Fruit fly (Drosophila melanogaster) whole organism, embryonic: Measurements from ENCODE around the gene CG13605.
A peak's percentile ranks its signal among the peaks of the same experiment; 100 is the strongest.

ENCODE experiments used
- Ada2b ChIP-seq: fragments of 200-800 bp; sonication (Bioruptor generic); IDR thresholded peaks from 2 replicates; pipeline ENCODE4 v1.3.6; 2022; ENCODE audit warnings: missing biosample characterization, missing genetic modification characterization
- Atf3 ChIP-seq: fragments of 200-800 bp; sonication (Bioruptor generic); optimal IDR thresholded peaks from 3 replicates; lab custom pipeline; 2016; ENCODE audit warnings: missing biosample characterization, missing genetic modification characterization
- Blimp-1 ChIP-seq: fragments of 200-800 bp; sonication (Bioruptor generic); optimal IDR thresholded peaks from 3 replicates; lab custom pipeline; 2018; ENCODE audit warnings: missing biosample characterization, missing genetic modification characterization, mild to moderate bottlenecking, moderate library complexity, missing genetic modification reagents
- CG11398 ChIP-seq: fragments of 200-800 bp; sonication (Bioruptor generic); optimal IDR thresholded peaks from 2 replicates; lab custom pipeline; 2016; ENCODE audit warnings: missing biosample characterization, missing genetic modification characterization
- CG11504 ChIP-seq: fragments of 200-800 bp; sonication (Bioruptor generic); optimal IDR thresholded peaks from 3 replicates; lab custom pipeline; 2019; ENCODE audit warnings: missing biosample characterization, mild to moderate bottlenecking, missing genetic modification characterization, moderate library complexity
- CG12299 ChIP-seq: fragments of 200-800 bp; sonication (Bioruptor generic); optimal IDR thresholded peaks from 2 replicates; lab custom pipeline; 2018; ENCODE audit warnings: missing biosample characterization, mild to moderate bottlenecking, missing genetic modification characterization
- CG17359 ChIP-seq: fragments of 200-800 bp; sonication (Bioruptor generic); optimal IDR thresholded peaks from 3 replicates; lab custom pipeline; 2018; ENCODE audit warnings: missing biosample characterization, mild to moderate bottlenecking, missing genetic modification characterization, moderate library complexity
- CG17802 ChIP-seq: fragments of 200-800 bp; sonication (Bioruptor generic); optimal IDR thresholded peaks from 2 replicates; lab custom pipeline; 2018; ENCODE audit warnings: missing biosample characterization, mild to moderate bottlenecking, missing genetic modification characterization, moderate library complexity
- CG2129 ChIP-seq: fragments of 200-800 bp; sonication (Bioruptor generic); IDR thresholded peaks from 2 replicates; pipeline ENCODE4 v1.3.6; 2022; ENCODE audit warnings: missing biosample characterization, missing genetic modification characterization; ENCODE audit not compliant: partially characterized antibody
- CG33213 ChIP-seq: fragments of 200-800 bp; sonication (Bioruptor generic); optimal IDR thresholded peaks from 3 replicates; lab custom pipeline; 2016; ENCODE audit warnings: missing biosample characterization, missing genetic modification characterization
- CG43689 ChIP-seq: fragments of 200-800 bp; sonication (Bioruptor generic); IDR thresholded peaks from 2 replicates; pipeline ENCODE4 v1.3.6; 2022; ENCODE audit warnings: missing biosample characterization, missing genetic modification characterization
- CG4820 ChIP-seq: fragments of 200-800 bp; sonication (Bioruptor generic); optimal IDR thresholded peaks from 3 replicates; lab custom pipeline; 2016; ENCODE audit warnings: missing biosample characterization, missing genetic modification characterization
- CG5180 ChIP-seq: fragments of 200-800 bp; sonication (Bioruptor generic); optimal IDR thresholded peaks from 3 replicates; lab custom pipeline; 2017; ENCODE audit warnings: missing biosample characterization, missing genetic modification characterization, mild to moderate bottlenecking, moderate library complexity, missing genetic modification reagents
- CG6254 ChIP-seq: fragments of 200-800 bp; sonication (Bioruptor generic); optimal IDR thresholded peaks from 3 replicates; lab custom pipeline; 2017; ENCODE audit warnings: mild to moderate bottlenecking, missing biosample characterization, missing genetic modification reagents, missing genetic modification characterization
- CG6765 ChIP-seq: fragments of 200-800 bp; sonication (Bioruptor generic); optimal IDR thresholded peaks from 3 replicates; lab custom pipeline; 2017; ENCODE audit warnings: missing biosample characterization, mild to moderate bottlenecking, missing genetic modification characterization
- CG6854 ChIP-seq: fragments of 200-800 bp; sonication (Bioruptor generic); optimal IDR thresholded peaks from 3 replicates; lab custom pipeline; 2017; ENCODE audit warnings: missing biosample characterization, mild to moderate bottlenecking, missing genetic modification characterization
- CG7963 ChIP-seq: fragments of 200-800 bp; sonication (Bioruptor generic); IDR thresholded peaks from 3 replicates; pipeline ENCODE4 v1.3.6; 2022; ENCODE audit warnings: missing biosample characterization, missing genetic modification characterization; ENCODE audit not compliant: partially characterized antibody
- CG8359 ChIP-seq: fragments of 200-800 bp; sonication (Bioruptor generic); optimal IDR thresholded peaks from 2 replicates; lab custom pipeline; 2017; ENCODE audit warnings: missing biosample characterization, mild to moderate bottlenecking, missing genetic modification characterization, borderline replicate concordance
- CG8388 ChIP-seq: fragments of 200-800 bp; sonication (Bioruptor generic); optimal IDR thresholded peaks from 2 replicates; lab custom pipeline; 2019; ENCODE audit warnings: missing biosample characterization, mild to moderate bottlenecking, missing genetic modification characterization, moderate library complexity
- CG9876 ChIP-seq: fragments of 200-800 bp; sonication (Bioruptor generic); optimal IDR thresholded peaks from 2 replicates; lab custom pipeline; 2016; ENCODE audit warnings: missing biosample characterization, missing genetic modification characterization
- D ChIP-seq, 2 experiments: fragments of 200-800 bp in 1 of 2; fragments of >200 bp in 1 of 2; sonication (Bioruptor generic) in 1 of 2; optimal IDR thresholded peaks; 2 replicates in 1 of 2; 3 replicates in 1 of 2; lab custom pipeline; 2017; ENCODE audit warnings: mild to moderate bottlenecking in 1 of 2, missing biosample characterization in 1 of 2, missing genetic modification characterization in 1 of 2, missing genetic modification reagents in 1 of 2
- Dp ChIP-seq: fragments of 200-800 bp; sonication (Bioruptor generic); optimal IDR thresholded peaks from 2 replicates; lab custom pipeline; 2018; ENCODE audit warnings: missing biosample characterization, mild to moderate bottlenecking, missing genetic modification characterization, moderate library complexity
- MESR4 ChIP-seq: fragments of 200-800 bp; sonication (Bioruptor generic); optimal IDR thresholded peaks from 2 replicates; lab custom pipeline; 2018; ENCODE audit warnings: missing biosample characterization, mild to moderate bottlenecking, missing genetic modification characterization, moderate library complexity
- MTF-1 ChIP-seq: fragments of 200-800 bp; sonication (Bioruptor generic); optimal IDR thresholded peaks from 2 replicates; lab custom pipeline; 2018; ENCODE audit warnings: missing biosample characterization, mild to moderate bottlenecking, missing genetic modification characterization, borderline replicate concordance
- Nf-YC ChIP-seq: fragments of 200-800 bp; optimal IDR thresholded peaks from 3 replicates; lab custom pipeline; 2019; ENCODE audit warnings: missing biosample characterization, mild to moderate bottlenecking, missing genetic modification characterization, moderate library complexity
- NfI ChIP-seq: fragments of 200-800 bp; sonication (Bioruptor generic); optimal IDR thresholded peaks from 3 replicates; lab custom pipeline; 2018; ENCODE audit warnings: missing biosample characterization, mild to moderate bottlenecking, missing genetic modification characterization, moderate library complexity
- Rfx ChIP-seq: fragments of 200-800 bp; sonication (Bioruptor generic); IDR thresholded peaks from 2 replicates; pipeline ENCODE4 v1.3.6; 2022; ENCODE audit warnings: missing biosample characterization, missing genetic modification characterization
- Side ChIP-seq: fragments of 200-800 bp; sonication (Bioruptor generic); optimal IDR thresholded peaks from 2 replicates; lab custom pipeline; 2016; ENCODE audit warnings: missing biosample characterization, missing genetic modification characterization
- TFAM ChIP-seq: fragments of 200-800 bp; sonication (Bioruptor generic); optimal IDR thresholded peaks from 2 replicates; lab custom pipeline; 2017; ENCODE audit warnings: missing biosample characterization, missing genetic modification characterization, inconsistent platforms
- amos ChIP-seq: fragments of 200-800 bp; sonication (Bioruptor generic); IDR thresholded peaks from 2 replicates; pipeline ENCODE4 v1.3.6; 2022; ENCODE audit warnings: missing biosample characterization, missing genetic modification characterization; ENCODE audit not compliant: partially characterized antibody
- ap ChIP-seq: fragments of 200-800 bp; sonication (Bioruptor generic); IDR thresholded peaks from 2 replicates; pipeline ENCODE4 v1.3.6; 2022; ENCODE audit warnings: missing biosample characterization, missing genetic modification characterization
- bab2 ChIP-seq: fragments of 200-800 bp; sonication (Bioruptor generic); optimal IDR thresholded peaks from 2 replicates; lab custom pipeline; 2016; ENCODE audit warnings: missing biosample characterization, missing genetic modification characterization
- br ChIP-seq: fragments of >200 bp; optimal IDR thresholded peaks from 2 replicates; lab custom pipeline; 2017
- bsh ChIP-seq, 2 experiments: fragments of 200-800 bp; sonication (Bioruptor generic); optimal IDR thresholded peaks; 2 replicates each; lab custom pipeline; 2017 to 2018; ENCODE audit warnings: mild to moderate bottlenecking in 2 of 2, missing biosample characterization in 2 of 2, missing genetic modification characterization in 2 of 2, moderate library complexity in 1 of 2
- cad ChIP-seq: fragments of >200 bp; optimal IDR thresholded peaks from 2 replicates; lab custom pipeline; 2017; ENCODE audit warnings: missing biosample characterization, missing genetic modification characterization
- chinmo ChIP-seq: fragments of 200-800 bp; sonication (Bioruptor generic); IDR thresholded peaks from 4 replicates; pipeline ENCODE4 v1.3.6; 2022; ENCODE audit warnings: missing biosample characterization, missing genetic modification characterization; ENCODE audit not compliant: partially characterized antibody
- dati ChIP-seq: fragments of 200-800 bp; sonication (Bioruptor generic); IDR thresholded peaks from 2 replicates; pipeline ENCODE4 v1.3.6; 2022; ENCODE audit warnings: missing biosample characterization, missing genetic modification characterization
- fd102C ChIP-seq: fragments of 200-800 bp; sonication (Bioruptor generic); optimal IDR thresholded peaks from 2 replicates; lab custom pipeline; 2018; ENCODE audit warnings: missing biosample characterization, mild to moderate bottlenecking, missing genetic modification characterization, moderate library complexity
- fd3F ChIP-seq: fragments of 200-800 bp; sonication (Bioruptor generic); optimal IDR thresholded peaks from 2 replicates; lab custom pipeline; 2018; ENCODE audit warnings: missing biosample characterization, mild to moderate bottlenecking, missing genetic modification characterization, moderate library complexity
- inv ChIP-seq: fragments of 200-800 bp; sonication (Bioruptor generic); IDR thresholded peaks from 2 replicates; pipeline ENCODE4 v1.3.6; 2022; ENCODE audit warnings: missing biosample characterization, missing genetic modification characterization; ENCODE audit not compliant: partially characterized antibody
- ken ChIP-seq: fragments of 200-800 bp; sonication (Bioruptor generic); IDR thresholded peaks from 3 replicates; pipeline ENCODE4 v1.3.6; 2022; ENCODE audit warnings: missing biosample characterization, missing genetic modification characterization
- lilli ChIP-seq: fragments of 200-800 bp; sonication (Bioruptor generic); optimal IDR thresholded peaks from 3 replicates; lab custom pipeline; 2016; ENCODE audit warnings: missing biosample characterization, missing genetic modification characterization
- mirr ChIP-seq: fragments of 200-800 bp; sonication (Bioruptor generic); optimal IDR thresholded peaks from 3 replicates; lab custom pipeline; 2018; ENCODE audit warnings: missing biosample characterization, mild to moderate bottlenecking, missing genetic modification characterization
- rib ChIP-seq: fragments of 200-800 bp; sonication (Bioruptor generic); IDR thresholded peaks from 2 replicates; pipeline ENCODE4 v1.3.6; 2022; ENCODE audit warnings: missing biosample characterization, missing genetic modification characterization
- sd ChIP-seq: fragments of 200-800 bp; sonication (Bioruptor generic); optimal IDR thresholded peaks from 3 replicates; lab custom pipeline; 2018; ENCODE audit warnings: missing biosample characterization, mild to moderate bottlenecking, missing genetic modification characterization, moderate library complexity
- sima ChIP-seq: fragments of 200-800 bp; sonication (Bioruptor generic); optimal IDR thresholded peaks from 2 replicates; lab custom pipeline; 2016; ENCODE audit warnings: missing biosample characterization, missing genetic modification characterization
- tin ChIP-seq: fragments of 200-800 bp; sonication (Bioruptor generic); optimal IDR thresholded peaks from 3 replicates; lab custom pipeline; 2016; ENCODE audit warnings: missing biosample characterization, missing genetic modification characterization
- tio ChIP-seq: fragments of 200-800 bp; sonication (Bioruptor generic); optimal IDR thresholded peaks from 2 replicates; lab custom pipeline; 2017; ENCODE audit warnings: missing biosample characterization, missing genetic modification characterization, inconsistent platforms
- usp ChIP-seq: fragments of >200 bp; optimal IDR thresholded peaks from 2 replicates; lab custom pipeline; 2017; ENCODE audit warnings: missing biosample characterization, missing genetic modification characterization
- vnd ChIP-seq: fragments of 200-800 bp; sonication (Bioruptor generic); IDR thresholded peaks from 3 replicates; pipeline ENCODE4 v1.3.6; 2022; ENCODE audit warnings: missing biosample characterization, missing genetic modification characterization; ENCODE audit not compliant: partially characterized antibody

CG13605 gene

dm6 chr3R:24142971-24143370 is 30.8 kb upstream of the CG13605 start (continued):
- TF ChIP-seq MTF-1 = no peak
- TF ChIP-seq tin = peak; percentile 19
- no peak for TF ChIP-seq usp (GFP tag; lab: Kevin White, UChicago)
- TF ChIP-seq Blimp-1 (GFP tag; lab: Kevin White, UChicago) = peak; percentile 57
- no peak for TF ChIP-seq CG8359 (GFP tag; lab: Kevin White, UChicago)
- no peak for TF ChIP-seq Dp
- TF ChIP-seq Nf-YC = no peak
- TF ChIP-seq amos = no peak
- 0 out of 3 replicates have a peak, but pooled peaks have one; percentile 26 for TF ChIP-seq ken (GFP tag; lab: Robert Waterston, UW)
- no peak for TF ChIP-seq CG6854 (GFP tag; lab: Kevin White, UChicago)
- no peak for TF ChIP-seq lilli
- no peak for TF ChIP-seq Atf3 (GFP tag; lab: Kevin White, UChicago)
- TF ChIP-seq CG4820 = peak; percentile 37
- TF ChIP-seq cad (GFP tag; lab: Kevin White, UChicago) = no peak
- no peak for TF ChIP-seq CG9876 (GFP tag; lab: Kevin White, UChicago)
- TF ChIP-seq MESR4 (GFP tag; lab: Kevin White, UChicago) = no peak
- no peak for TF ChIP-seq sd (tag; lab: Kevin White, UChicago)
- TF ChIP-seq CG12299 (tag; lab: Kevin White, UChicago) = no peak
- no peak for TF ChIP-seq sima
- TF ChIP-seq CG7963 (GFP tag; lab: Robert Waterston, UW) = no peak
- TF ChIP-seq CG17359 (tag; lab: Kevin White, UChicago) = peak; percentile 49
- no peak for TF ChIP-seq D (optimal IDR thresholded peaks at IDR 0.05; lab: Kevin White, UChicago)
- TF ChIP-seq D (GFP tag; optimal IDR thresholded peaks at IDR 0.05; lab: Kevin White, UChicago) = peak; percentile 10
- peak; percentile 4 for TF ChIP-seq CG17802 (tag; lab: Kevin White, UChicago)
- TF ChIP-seq dati (GFP tag; lab: Robert Waterston, UW) = no peak
- TF ChIP-seq CG6254 (GFP tag; lab: Kevin White, UChicago) = no peak
- TF ChIP-seq CG43689 = no peak
- no peak for TF ChIP-seq br (lab: Kevin White, UChicago)
- TF ChIP-seq tio = no peak
- TF ChIP-seq Side = no peak
- no peak for TF ChIP-seq TFAM (GFP tag; lab: Kevin White, UChicago)
- peak; percentile 12 for TF ChIP-seq CG8388
- TF ChIP-seq mirr (GFP tag; lab: Kevin White, UChicago) = no peak
- TF ChIP-seq CG2129 (GFP tag; lab: Robert Waterston, UW) = no peak
- no peak for TF ChIP-seq fd102C (GFP tag; lab: Kevin White, UChicago)
- TF ChIP-seq bab2 (GFP tag; lab: Kevin White, UChicago) = peak; percentile 8
- no peak for TF ChIP-seq CG6765 (GFP tag; lab: Kevin White, UChicago)
- no peak for TF ChIP-seq chinmo (GFP tag; lab: Robert Waterston, UW)
- TF ChIP-seq CG5180 (GFP tag; lab: Kevin White, UChicago) = no peak
- peak; percentile 35; the same call in 1 of the 2 replicates for TF ChIP-seq ap (GFP tag; lab: Robert Waterston, UW)
- TF ChIP-seq CG33213 (GFP tag; lab: Kevin White, UChicago) = no peak
- TF ChIP-seq CG11504 (tag; lab: Kevin White, UChicago) = peak; percentile 57
- no peak for TF ChIP-seq inv
- TF ChIP-seq rib (GFP tag; lab: Robert Waterston, UW) = no peak
- TF ChIP-seq Rfx (GFP tag; lab: Robert Waterston, UW) = no peak
- peak; percentile 30 to 58 for TF ChIP-seq bsh (GFP tag; optimal IDR thresholded peaks at IDR 0.05; lab: Kevin White, UChicago)
- no peak for TF ChIP-seq vnd
- no peak for TF ChIP-seq Ada2b (GFP tag; lab: Robert Waterston, UW)
- no peak for TF ChIP-seq NfI (GFP tag; lab: Kevin White, UChicago)
- TF ChIP-seq CG11398 = no peak
- TF ChIP-seq fd3F (GFP tag; lab: Kevin White, UChicago) = no peak
